Fruit fly (Drosophila melanogaster): ENCODE measurements around the gene Pex16.

dm6 chr3L:20771891-20772646 is 6.0 kb downstream of the Pex16 start:
- TF ChIP-seq CrebA (GFP tag; optimal IDR thresholded peaks at IDR 0.05; ENCODE audit: borderline replicate concordance), result no peak
- peak; percentile 65 for TF ChIP-seq sage (GFP tag; optimal IDR thresholded peaks at IDR 0.05)
- no peak for TF ChIP-seq Abd-B (GFP tag; optimal IDR thresholded peaks at IDR 0.05)
- TF ChIP-seq fru (GFP tag; optimal IDR thresholded peaks at IDR 0.05), result peak; percentile 80
- no peak for TF ChIP-seq brk (GFP tag; optimal IDR thresholded peaks at IDR 0.05)
- TF ChIP-seq usp (GFP tag; optimal IDR thresholded peaks at IDR 0.05), result no peak
- TF ChIP-seq Dfd (GFP tag; optimal IDR thresholded peaks at IDR 0.05), result no peak
- peak; percentile 75 for TF ChIP-seq h (GFP tag; optimal IDR thresholded peaks at IDR 0.05)

Measured in whole organism, wandering third instar larva.